Worm (Caenorhabditis elegans) whole organism, early embryonic: ENCODE measurements around the gene C26E1.2.

Source experiments
- aly-1 ChIP-seq: sonication (generic microtip); optimal IDR thresholded peaks from 2 replicates; lab custom pipeline; 2016; ENCODE audit warnings: missing genetic modification characterization, missing compliant biosample characterization
- ama-1 ChIP-seq: fragments of 150-350 bp; optimal IDR thresholded peaks from 2 replicates; lab custom pipeline; 2014
- ceh-13 ChIP-seq: fragments of 200-800 bp; sonication (Bioruptor generic); optimal IDR thresholded peaks from 2 replicates; lab custom pipeline; 2018; ENCODE audit warnings: mild to moderate bottlenecking, missing genetic modification characterization, missing compliant biosample characterization
- ceh-36 ChIP-seq: sonication (generic microtip); optimal IDR thresholded peaks from 2 replicates; lab custom pipeline; 2016; ENCODE audit warnings: missing genetic modification characterization, inconsistent platforms, missing compliant biosample characterization
- hmg-4 ChIP-seq: fragments of 200-800 bp; sonication (Bioruptor generic); optimal IDR thresholded peaks from 2 replicates; lab custom pipeline; 2018; ENCODE audit warnings: mild to moderate bottlenecking, missing genetic modification characterization, missing compliant biosample characterization
- hnd-1 ChIP-seq: sonication (generic microtip); optimal IDR thresholded peaks from 2 replicates; lab custom pipeline; 2016; ENCODE audit warnings: missing genetic modification characterization, missing compliant biosample characterization
- scrt-1 ChIP-seq: fragments of 200-800 bp; sonication (Bioruptor generic); IDR thresholded peaks from 2 replicates; pipeline ENCODE4 v1.3.6; 2022; ENCODE audit warnings: missing genetic modification characterization, missing compliant biosample characterization
- tbx-11 ChIP-seq: fragments of 200-800 bp; sonication (Bioruptor generic); IDR thresholded peaks from 2 replicates; pipeline ENCODE4 v1.3.6; 2022; ENCODE audit warnings: missing genetic modification characterization, missing compliant biosample characterization

ce11 chrV:13309806-13310205 lies 4.9 kb downstream of the C26E1.2 start:
- TF ChIP-seq tbx-11 (no peak), ama-1 (no peak), hmg-4 (GFP tag; lab: Kevin White, UChicago) (no peak), ceh-13 (GFP tag; lab: Kevin White, UChicago) (no peak), scrt-1 (GFP tag; lab: Robert Waterston, UW) (no peak), hnd-1 (tag; lab: Kevin White, UChicago) (no peak), ceh-36 (tag; lab: Kevin White, UChicago) (no peak), aly-1 (tag; lab: Kevin White, UChicago) (no peak)
